Worm (Caenorhabditis elegans): Measurements from ENCODE around the gene B0304.4.

- TF ChIP-seq flt-1 (GFP tag; IDR thresholded peaks at IDR 0.05) (no peak), tab-1 (GFP tag; IDR thresholded peaks at IDR 0.05) (no peak), cog-1 (tag; optimal IDR thresholded peaks at IDR 0.05) (no peak)
These were observed 2.2 kb upstream of the B0304.4 start for ce11 chrII:4525185-4525584.
